Worm (Caenorhabditis elegans) whole organism, L1 larva: ENCODE data around the gene K11D12.14.

Source experiments
- ceh-90 ChIP-seq: sonication (generic microtip); optimal IDR thresholded peaks from 2 replicates; lab custom pipeline; 2016; ENCODE audit warnings: missing genetic modification characterization, missing compliant biosample characterization
- dpl-1 ChIP-seq, 3 experiments: fragments of 150-350 bp in 2 of 3; sonication (generic microtip) in 1 of 3; optimal IDR thresholded peaks; 2 replicates each; lab custom pipeline; 2014 to 2017; ENCODE audit warnings: missing biosample characterization in 3 of 3, missing genetic modification characterization in 3 of 3, missing genetic modification reagents in 3 of 3
- egl-27 ChIP-seq, 2 experiments: fragments of 150-350 bp in 1 of 2; sonication (generic microtip); optimal IDR thresholded peaks; 3 replicates each; lab custom pipeline; 2017 to 2018; ENCODE audit warnings: missing biosample characterization in 2 of 2, missing genetic modification characterization in 2 of 2, missing genetic modification reagents in 2 of 2
- ets-5 ChIP-seq: fragments of 200-800 bp; sonication (Bioruptor generic); IDR thresholded peaks from 2 replicates; pipeline ENCODE4 v1.3.6; 2022; ENCODE audit warnings: missing genetic modification characterization, missing compliant biosample characterization
- jun-1 ChIP-seq: fragments of 150-350 bp; optimal IDR thresholded peaks from 2 replicates; lab custom pipeline; 2014; ENCODE audit warnings: missing biosample characterization, missing genetic modification reagents, missing genetic modification characterization
- lsy-2 ChIP-seq, 2 experiments: fragments of 150-350 bp; optimal IDR thresholded peaks; 2 replicates each; lab custom pipeline; 2014; ENCODE audit warnings: missing biosample characterization in 2 of 2, missing genetic modification characterization in 2 of 2

DNA sequence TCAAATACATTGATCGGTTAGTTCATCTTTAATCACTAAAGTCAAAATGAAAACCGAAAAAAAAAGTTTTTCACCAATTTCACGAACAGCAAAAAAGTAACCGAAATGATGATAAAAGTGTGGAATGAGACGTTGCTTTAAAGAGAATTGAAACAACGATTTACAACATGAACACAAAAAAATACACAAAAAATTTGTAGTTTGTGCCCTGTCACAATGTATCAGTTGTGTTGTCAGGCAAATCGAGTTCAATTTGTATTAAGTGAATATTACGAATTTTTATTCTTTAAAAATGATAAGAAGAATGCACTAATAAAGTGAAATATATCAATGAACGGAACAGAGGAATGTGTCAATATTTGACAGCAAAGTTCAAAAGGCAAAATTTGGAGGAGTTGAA is 17.7 kb upstream of the K11D12.14 start:
- TF ChIP-seq ceh-90 (tag; lab: Kevin White, UChicago) (no peak), jun-1 (no peak), lsy-2 (tag; optimal IDR thresholded peaks at IDR 0.05; lab: Kevin White, UChicago) (no peak), egl-27 (tag; optimal IDR thresholded peaks at IDR 0.05; lab: Kevin White, UChicago) (no peak), ets-5 (GFP tag; lab: Robert Waterston, UW) (no peak), dpl-1 (GFP tag; optimal IDR thresholded peaks at IDR 0.05; lab: Kevin White, UChicago) (no peak)
